Worm (Caenorhabditis elegans) whole organism, L4 larva: ENCODE data around the gene C52E2.2.

Source experiments
- F26F4.8 ChIP-seq: fragments of 200-800 bp; sonication (Bioruptor generic); conservative IDR thresholded peaks from 2 replicates; pipeline ENCODE4 v1.3.6; 2022; ENCODE audit warnings: missing genetic modification characterization, missing compliant biosample characterization
- F37D6.2 ChIP-seq: sonication (generic microtip); optimal IDR thresholded peaks from 2 replicates; lab custom pipeline; 2016; ENCODE audit warnings: mild to moderate bottlenecking, missing genetic modification characterization, missing compliant biosample characterization
- Y105C5A.15 ChIP-seq: fragments of 200-800 bp; sonication (Bioruptor generic); IDR thresholded peaks from 2 replicates; pipeline ENCODE4 v1.3.6; 2022; ENCODE audit warnings: missing genetic modification characterization, missing compliant biosample characterization
- Y48G9A.11 ChIP-seq: fragments of 200-800 bp; sonication (Bioruptor generic); IDR thresholded peaks from 2 replicates; pipeline ENCODE4 v1.3.6; 2022; ENCODE audit warnings: missing genetic modification reagents, missing genetic modification characterization, missing compliant biosample characterization
- Y5F2A.4 ChIP-seq: fragments of 200-800 bp; sonication (Bioruptor generic); optimal IDR thresholded peaks from 2 replicates; lab custom pipeline; 2018; ENCODE audit warnings: mild to moderate bottlenecking, missing genetic modification characterization, missing compliant biosample characterization
- Y75B8A.6 ChIP-seq: fragments of 200-800 bp; sonication (Bioruptor generic); IDR thresholded peaks from 2 replicates; pipeline ENCODE4 v1.3.6; 2022; ENCODE audit warnings: missing genetic modification reagents, missing genetic modification characterization, missing compliant biosample characterization
- ZK337.2 ChIP-seq: fragments of 200-800 bp; sonication (Bioruptor generic); IDR thresholded peaks from 2 replicates; pipeline ENCODE4 v1.3.6; 2022; ENCODE audit warnings: missing genetic modification reagents, missing genetic modification characterization, missing compliant biosample characterization
- attf-4 ChIP-seq: sonication (generic microtip); optimal IDR thresholded peaks from 3 replicates; lab custom pipeline; 2017; ENCODE audit warnings: missing biosample characterization, missing genetic modification characterization
- ceh-20 ChIP-seq: fragments of 200-800 bp; sonication (Bioruptor generic); IDR thresholded peaks from 2 replicates; pipeline ENCODE4 v1.3.6; 2022; ENCODE audit warnings: missing genetic modification reagents, missing genetic modification characterization, missing compliant biosample characterization
- ceh-44 ChIP-seq: fragments of 200-800 bp; sonication (Bioruptor generic); IDR thresholded peaks from 2 replicates; pipeline ENCODE4 v1.3.6; 2022; ENCODE audit warnings: missing genetic modification reagents, missing genetic modification characterization, missing compliant biosample characterization
- ceh-82 ChIP-seq: sonication (generic microtip); optimal IDR thresholded peaks from 2 replicates; lab custom pipeline; 2017; ENCODE audit warnings: missing biosample characterization, missing genetic modification characterization
- ces-1 ChIP-seq: fragments of 150-350 bp; sonication (generic microtip); optimal IDR thresholded peaks from 4 replicates; lab custom pipeline; 2014; ENCODE audit warnings: missing biosample characterization, missing genetic modification reagents, missing genetic modification characterization
- daf-16 ChIP-seq, 3 experiments: sonication (generic microtip); optimal IDR thresholded peaks; 2 replicates each; lab custom pipeline; 2016 to 2017; ENCODE audit warnings: missing genetic modification characterization in 3 of 3, missing genetic modification reagents in 3 of 3, mild to moderate bottlenecking in 2 of 3, missing compliant biosample characterization in 2 of 3, missing biosample characterization in 1 of 3, moderate library complexity in 1 of 3
- daf-19 ChIP-seq: fragments of 200-800 bp; sonication (Bioruptor generic); conservative IDR thresholded peaks from 2 replicates; pipeline ENCODE4 v1.3.6; 2022; ENCODE audit warnings: missing genetic modification characterization, missing compliant biosample characterization
- dmd-6 ChIP-seq: fragments of 200-800 bp; sonication (Bioruptor generic); IDR thresholded peaks from 2 replicates; pipeline ENCODE4 v1.3.6; 2022; ENCODE audit warnings: missing genetic modification reagents, missing genetic modification characterization, missing compliant biosample characterization
- dmd-8 ChIP-seq: fragments of 200-800 bp; sonication (Bioruptor generic); IDR thresholded peaks from 2 replicates; pipeline ENCODE4 v1.3.6; 2022; ENCODE audit warnings: missing genetic modification characterization, missing compliant biosample characterization
- egl-43 ChIP-seq: fragments of 200-800 bp; sonication (Bioruptor generic); IDR thresholded peaks from 2 replicates; pipeline ENCODE4 v1.3.6; 2022; ENCODE audit warnings: missing genetic modification reagents, missing genetic modification characterization, missing compliant biosample characterization
- fkh-10 ChIP-seq: fragments of 150-350 bp; optimal IDR thresholded peaks from 2 replicates; lab custom pipeline; 2014; ENCODE audit warnings: missing biosample characterization, missing genetic modification reagents, missing genetic modification characterization
- hif-1 ChIP-seq, 2 experiments: sonication (generic microtip); optimal IDR thresholded peaks; 2 replicates each; lab custom pipeline; 2016 to 2017; ENCODE audit warnings: missing compliant biosample characterization in 2 of 2, missing genetic modification characterization in 2 of 2, missing genetic modification reagents in 2 of 2, missing genotype in 2 of 2, mild to moderate bottlenecking in 1 of 2
- lin-1 ChIP-seq: fragments of 200-800 bp; sonication (Bioruptor generic); IDR thresholded peaks from 2 replicates; pipeline ENCODE4 v1.3.6; 2022; ENCODE audit warnings: missing genetic modification reagents, missing genetic modification characterization, missing compliant biosample characterization
- lin-38 ChIP-seq: fragments of 200-800 bp; sonication (Bioruptor generic); IDR thresholded peaks from 2 replicates; pipeline ENCODE4 v1.3.6; 2022; ENCODE audit warnings: missing genetic modification reagents, missing genetic modification characterization, missing compliant biosample characterization
- madf-9 ChIP-seq: fragments of 200-800 bp; sonication (Bioruptor generic); conservative IDR thresholded peaks from 2 replicates; pipeline ENCODE4 v1.3.6; 2022; ENCODE audit warnings: missing genetic modification reagents, missing genetic modification characterization, missing compliant biosample characterization
- mep-1 ChIP-seq: fragments of 150-350 bp; sonication (generic microtip); optimal IDR thresholded peaks from 3 replicates; lab custom pipeline; 2014; ENCODE audit warnings: missing biosample characterization, missing genetic modification characterization
- mes-2 ChIP-seq: sonication (generic microtip); optimal IDR thresholded peaks from 2 replicates; lab custom pipeline; 2016; ENCODE audit warnings: missing genotype, mild to moderate bottlenecking, missing genetic modification characterization, missing compliant biosample characterization; ENCODE audit not compliant: poor library complexity, severe bottlenecking
- nhr-10 ChIP-seq: fragments of 150-350 bp; optimal IDR thresholded peaks from 2 replicates; lab custom pipeline; 2014; ENCODE audit warnings: missing biosample characterization, missing genetic modification characterization
- nhr-28 ChIP-seq: fragments of 150-350 bp; optimal IDR thresholded peaks from 2 replicates; lab custom pipeline; 2014; ENCODE audit warnings: missing biosample characterization, missing genetic modification characterization
- nhr-41 ChIP-seq: fragments of 200-800 bp; sonication (Bioruptor generic); IDR thresholded peaks from 2 replicates; pipeline ENCODE4 v1.3.6; 2022; ENCODE audit warnings: missing genetic modification reagents, missing genetic modification characterization, missing compliant biosample characterization
- nhr-42 ChIP-seq: fragments of 200-800 bp; sonication (Bioruptor generic); IDR thresholded peaks from 2 replicates; pipeline ENCODE4 v1.3.6; 2022; ENCODE audit warnings: missing genetic modification characterization, missing compliant biosample characterization
- php-3 ChIP-seq: fragments of 200-800 bp; sonication (Bioruptor generic); IDR thresholded peaks from 2 replicates; pipeline ENCODE4 v1.3.6; 2022; ENCODE audit warnings: missing genetic modification reagents, missing genetic modification characterization, missing compliant biosample characterization
- rbr-2 ChIP-seq: sonication (generic microtip); optimal IDR thresholded peaks from 2 replicates; lab custom pipeline; 2016; ENCODE audit warnings: missing genotype, missing genetic modification characterization, missing compliant biosample characterization
- saeg-2 ChIP-seq: fragments of 200-800 bp; sonication (Bioruptor generic); IDR thresholded peaks from 2 replicates; pipeline ENCODE4 v1.3.6; 2022; ENCODE audit warnings: missing genetic modification reagents, missing genetic modification characterization, missing compliant biosample characterization
- sdz-12 ChIP-seq: fragments of 200-800 bp; sonication (Bioruptor generic); optimal IDR thresholded peaks from 2 replicates; lab custom pipeline; 2018; ENCODE audit warnings: mild to moderate bottlenecking, missing genetic modification characterization, missing compliant biosample characterization
- snpc-1.2 ChIP-seq: fragments of 200-800 bp; sonication (Bioruptor generic); IDR thresholded peaks from 2 replicates; pipeline ENCODE4 v1.3.6; 2022; ENCODE audit warnings: missing genetic modification reagents, missing genetic modification characterization, missing compliant biosample characterization
- unc-39 ChIP-seq: sonication (generic microtip); optimal IDR thresholded peaks from 2 replicates; lab custom pipeline; 2017; ENCODE audit warnings: missing biosample characterization, missing genetic modification characterization
- zip-2 ChIP-seq: fragments of 150-350 bp; optimal IDR thresholded peaks from 2 replicates; lab custom pipeline; 2014; ENCODE audit warnings: missing biosample characterization, missing genetic modification characterization

The C52E2.2 gene

ce11 chrII:1878663-1879062, 26.1 kb downstream of the C52E2.2 start, which contains the start of gene math-16:
TSS of gene math-16 (minus strand) at chrII:1878763.
- TF ChIP-seq Y75B8A.6 (GFP tag; lab: Robert Waterston, UW) (no peak), lin-38 (no peak), nhr-10 (tag; lab: Kevin White, UChicago) (no peak), ZK337.2 (GFP tag; lab: Robert Waterston, UW) (no peak)
- TF ChIP-seq, all 104 proteins: peak for 0

ce11 chrII:1882705-1883104, 30.1 kb downstream of the C52E2.2 start, which contains the start of gene math-5:
TSS of gene math-5 (minus strand) at chrII:1882805.
- TF ChIP-seq sdz-12 (GFP tag; lab: Kevin White, UChicago), result no peak
- no peak for TF ChIP-seq dmd-6 (GFP tag; lab: Robert Waterston, UW)
- TF ChIP-seq unc-39 (tag; lab: Kevin White, UChicago), result no peak
- TF ChIP-seq Y48G9A.11, result no peak
- TF ChIP-seq F26F4.8, result no peak
- TF ChIP-seq hif-1 (tag; optimal IDR thresholded peaks at IDR 0.05; lab: Kevin White, UChicago), result no peak
- no peak for TF ChIP-seq Y5F2A.4
- no peak for TF ChIP-seq madf-9
- TF ChIP-seq ceh-20 (GFP tag; lab: Robert Waterston, UW), result no peak
- no peak for TF ChIP-seq ceh-44 (GFP tag; lab: Robert Waterston, UW)

ce11 chrII:1884635-1885034, 32.0 kb downstream of the C52E2.2 start, which contains the start of gene math-6:
TSS of gene math-6 (minus strand) at chrII:1884735.
- TF ChIP-seq fkh-10 (GFP tag; lab: Kevin White, UChicago) (no peak), Y5F2A.4 (no peak), nhr-41 (GFP tag; lab: Robert Waterston, UW) (no peak), nhr-28 (tag; lab: Kevin White, UChicago) (no peak), Y105C5A.15 (no peak), mes-2 (tag; lab: Kevin White, UChicago) (no peak), attf-4 (tag; lab: Kevin White, UChicago) (no peak), ceh-82 (tag; lab: Kevin White, UChicago) (no peak)

- no peak for TF ChIP-seq nhr-42
- no peak for TF ChIP-seq egl-43 (GFP tag; lab: Robert Waterston, UW)
- TF ChIP-seq rbr-2 (tag; lab: Kevin White, UChicago), result no peak
- TF ChIP-seq lin-1 (GFP tag; lab: Robert Waterston, UW), result no peak
Measured at ce11 chrII:1886379-1886778, 33.8 kb downstream of the C52E2.2 start, which contains the start of gene math-7. TSS of gene math-7 (minus strand) at chrII:1886479.

- TF ChIP-seq daf-16 (GFP tag; optimal IDR thresholded peaks at IDR 0.05; lab: Kevin White, UChicago) (no peak), daf-16 (tag; optimal IDR thresholded peaks at IDR 0.05; lab: Kevin White, UChicago) (no peak), saeg-2 (GFP tag; lab: Robert Waterston, UW) (no peak), mep-1 (tag; lab: Kevin White, UChicago) (no peak), php-3 (GFP tag; lab: Robert Waterston, UW) (no peak)
Measured at ce11 chrII:1889071-1889470, 36.5 kb downstream of the C52E2.2 start, which contains the start of gene math-8. TSS of gene math-8 (minus strand) at chrII:1889171.

ce11 chrII:1890682-1891081, 38.1 kb downstream of the C52E2.2 start, which contains the start of gene math-9:
TSS of gene math-9 (minus strand) at chrII:1890782.
- TF ChIP-seq dmd-8 (GFP tag; lab: Robert Waterston, UW), result no peak
- TF ChIP-seq F37D6.2 (tag; lab: Kevin White, UChicago), result no peak
- no peak for TF ChIP-seq snpc-1.2
- TF ChIP-seq Y5F2A.4, result no peak
- TF ChIP-seq daf-19 (GFP tag; lab: Robert Waterston, UW), result no peak
- TF ChIP-seq ces-1 (GFP tag; lab: Kevin White, UChicago), result no peak
- no peak for TF ChIP-seq zip-2 (tag; lab: Kevin White, UChicago)
- TF ChIP-seq Y48G9A.11, result no peak
